Worm (Caenorhabditis elegans): ENCODE measurements around the gene C17H11.1.
A peak's percentile ranks its signal among the peaks of the same experiment; 100 is the strongest.

Gene C17H11.1

ce11 chrX:8163555-8163954 is 10.2 kb upstream of the C17H11.1 start:
- TF ChIP-seq skn-1 (tag; optimal IDR thresholded peaks at IDR 0.05) = no peak
- no peak for TF ChIP-seq nhr-11 (tag; optimal IDR thresholded peaks at IDR 0.05)
- peak; percentile 6 to 32 for TF ChIP-seq mdl-1 (tag; optimal IDR thresholded peaks at IDR 0.05)
- TF ChIP-seq fos-1 (tag; optimal IDR thresholded peaks at IDR 0.05) = no peak
- peak; percentile 25 for TF ChIP-seq sma-9 (GFP tag; optimal IDR thresholded peaks at IDR 0.05)
- no peak for TF ChIP-seq sma-9 (tag; optimal IDR thresholded peaks at IDR 0.05)
- TF ChIP-seq ceh-82 (tag; optimal IDR thresholded peaks at IDR 0.05) = no peak
- TF ChIP-seq sma-3 (GFP tag; optimal IDR thresholded peaks at IDR 0.05) = no peak
- no peak for TF ChIP-seq peb-1 (tag; optimal IDR thresholded peaks at IDR 0.05)
- no peak for TF ChIP-seq snpc-4 (tag; optimal IDR thresholded peaks at IDR 0.05)
- TF ChIP-seq ZK546.5 (tag; optimal IDR thresholded peaks at IDR 0.05) = no peak
- peak; percentile 48 for TF ChIP-seq F13H6.1 (tag; optimal IDR thresholded peaks at IDR 0.05)
- TF ChIP-seq mbf-1 (tag; optimal IDR thresholded peaks at IDR 0.05) = no peak
- no peak for TF ChIP-seq lin-39 (tag; optimal IDR thresholded peaks at IDR 0.05)
- no peak for TF ChIP-seq aly-2 (tag; optimal IDR thresholded peaks at IDR 0.05)
- TF ChIP-seq lin-11 (tag; optimal IDR thresholded peaks at IDR 0.05) = peak; percentile 38
- no peak for TF ChIP-seq crh-2 (tag; optimal IDR thresholded peaks at IDR 0.05)
- TF ChIP-seq lsy-2 (tag; optimal IDR thresholded peaks at IDR 0.05) = peak; percentile 5 to 7
- no peak for TF ChIP-seq ceh-16 (tag; optimal IDR thresholded peaks at IDR 0.05)
- no peak for TF ChIP-seq unc-39 (tag; optimal IDR thresholded peaks at IDR 0.05)
- TF ChIP-seq ztf-11 (tag; optimal IDR thresholded peaks at IDR 0.05) = no peak
- no peak for TF ChIP-seq elt-1 (tag; optimal IDR thresholded peaks at IDR 0.05)
- peak; percentile 68 for TF ChIP-seq zag-1 (tag; optimal IDR thresholded peaks at IDR 0.05)
- TF ChIP-seq C34F6.9 (tag; optimal IDR thresholded peaks at IDR 0.05) = peak; percentile 30
- TF ChIP-seq sem-4 (tag; optimal IDR thresholded peaks at IDR 0.05) = no peak
- no peak for TF ChIP-seq nhr-25 (tag; optimal IDR thresholded peaks at IDR 0.05)
- no peak for TF ChIP-seq nhr-21 (tag; optimal IDR thresholded peaks at IDR 0.05)
- TF ChIP-seq ztf-1 (GFP tag; conservative IDR thresholded peaks at IDR 0.05) = 0 out of 2 replicates have a peak, but pooled peaks have one; percentile 78
- peak; percentile 25 for TF ChIP-seq unc-55 (GFP tag; optimal IDR thresholded peaks at IDR 0.05)
- no peak for TF ChIP-seq mab-5 (tag; optimal IDR thresholded peaks at IDR 0.05)
- TF ChIP-seq nhr-237 (tag; optimal IDR thresholded peaks at IDR 0.05) = no peak
- no peak for TF ChIP-seq ztf-4 (tag; optimal IDR thresholded peaks at IDR 0.05)
- no peak for TF ChIP-seq nhr-12 (tag; optimal IDR thresholded peaks at IDR 0.05)
- TF ChIP-seq unc-62 (GFP tag; optimal IDR thresholded peaks at IDR 0.05) = no peak
- no peak for TF ChIP-seq nhr-6 (tag; optimal IDR thresholded peaks at IDR 0.05)
- no peak for TF ChIP-seq elt-3 (tag; optimal IDR thresholded peaks at IDR 0.05)
- TF ChIP-seq lin-13 (GFP tag; optimal IDR thresholded peaks at IDR 0.05) = no peak
- peak; percentile 10 for TF ChIP-seq egl-27 (tag; optimal IDR thresholded peaks at IDR 0.05)
- TF ChIP-seq gmeb-1 (tag; optimal IDR thresholded peaks at IDR 0.05) = no peak
- TF ChIP-seq ama-1 (optimal IDR thresholded peaks at IDR 0.05) = no peak
- peak; percentile 46 for TF ChIP-seq nhr-129 (tag; optimal IDR thresholded peaks at IDR 0.05)
- no peak for TF ChIP-seq blmp-1 (tag; optimal IDR thresholded peaks at IDR 0.05; ENCODE audit: insufficient read depth)
- no peak for TF ChIP-seq R02D3.7 (tag; optimal IDR thresholded peaks at IDR 0.05)
- TF ChIP-seq nhr-10 (tag; optimal IDR thresholded peaks at IDR 0.05) = no peak
- TF ChIP-seq alr-1 (tag; optimal IDR thresholded peaks at IDR 0.05) = no peak
- TF ChIP-seq Y55F3AM.14 (GFP tag; optimal IDR thresholded peaks at IDR 0.05) = peak; percentile 40
- no peak for TF ChIP-seq nhr-23 (tag; optimal IDR thresholded peaks at IDR 0.05)
- TF ChIP-seq nhr-77 (tag; optimal IDR thresholded peaks at IDR 0.05) = no peak
- TF ChIP-seq dmd-4 (tag; optimal IDR thresholded peaks at IDR 0.05) = no peak

Data from whole organism, L2 larva.